Worm (Caenorhabditis elegans) whole organism, midembryonic: ENCODE measurements around the gene oac-2.

ENCODE experiments used
- T22C8.4 ChIP-seq: fragments of 200-800 bp; sonication (Bioruptor generic); IDR thresholded peaks from 2 replicates; pipeline ENCODE4 v1.3.6; 2022; ENCODE audit warnings: missing genetic modification characterization, missing compliant biosample characterization
- cog-1 ChIP-seq: sonication (generic microtip); optimal IDR thresholded peaks from 2 replicates; lab custom pipeline; 2016; ENCODE audit warnings: missing genetic modification characterization, missing compliant biosample characterization
- flt-1 ChIP-seq: fragments of 200-800 bp; sonication (Bioruptor generic); IDR thresholded peaks from 2 replicates; pipeline ENCODE4 v1.3.6; 2022; ENCODE audit warnings: missing genetic modification characterization, missing compliant biosample characterization
- klf-2 ChIP-seq: fragments of 200-800 bp; sonication (Bioruptor generic); conservative IDR thresholded peaks from 2 replicates; pipeline ENCODE4 v1.3.6; 2022; ENCODE audit warnings: missing genetic modification reagents, missing genetic modification characterization, missing compliant biosample characterization
- med-1 ChIP-seq: sonication (generic microtip); optimal IDR thresholded peaks from 2 replicates; lab custom pipeline; 2017; ENCODE audit warnings: missing genetic modification characterization, mild to moderate bottlenecking, missing compliant biosample characterization, antibody characterized with exemption, missing genetic modification reagents; ENCODE audit not compliant: insufficient read depth
- ref-1 ChIP-seq: fragments of 200-800 bp; sonication (Bioruptor generic); conservative IDR thresholded peaks from 2 replicates; pipeline ENCODE4 v1.3.6; 2022; ENCODE audit warnings: missing genetic modification reagents, missing genetic modification characterization, missing compliant biosample characterization
- tab-1 ChIP-seq: fragments of 200-800 bp; sonication (Bioruptor generic); IDR thresholded peaks from 2 replicates; pipeline ENCODE4 v1.3.6; 2022; ENCODE audit warnings: missing genetic modification characterization, missing compliant biosample characterization
- ztf-23 ChIP-seq: fragments of 200-800 bp; sonication (Bioruptor generic); IDR thresholded peaks from 2 replicates; pipeline ENCODE4 v1.3.6; 2022; ENCODE audit warnings: missing genetic modification reagents, missing genetic modification characterization, missing compliant biosample characterization
- ztf-29 ChIP-seq: fragments of 200-800 bp; sonication (Bioruptor generic); IDR thresholded peaks from 2 replicates; pipeline ENCODE4 v1.3.6; 2022; ENCODE audit warnings: missing genetic modification reagents, missing genetic modification characterization, missing compliant biosample characterization

oac-2 gene

DNA sequence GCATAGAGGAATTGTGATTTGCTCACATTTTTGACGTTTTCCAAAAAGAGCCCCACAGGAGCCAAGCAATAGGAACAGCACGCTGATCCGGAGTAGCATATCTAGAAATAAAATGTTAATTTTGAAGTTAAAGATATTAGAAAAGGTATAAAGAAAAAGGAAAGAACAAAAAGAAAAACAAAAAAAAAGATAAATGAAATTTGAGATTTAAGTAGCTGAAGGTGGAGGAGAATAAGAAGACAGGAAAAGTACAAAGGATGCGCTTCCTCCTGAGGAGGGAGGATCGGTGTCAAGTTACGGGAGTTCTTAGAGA lies 30.2 kb downstream of the oac-2 start, which contains the start of gene cfz-2:
TSS of gene cfz-2 (minus strand) at position 101 of the 313 bp plus-strand sequence.
- TF ChIP-seq cog-1 (no peak), T22C8.4 (GFP tag; lab: Robert Waterston, UW) (no peak), ref-1 (GFP tag; lab: Robert Waterston, UW) (no peak), med-1 (GFP tag; lab: Kevin White, UChicago) (no peak), ztf-29 (GFP tag; lab: Robert Waterston, UW) (no peak), klf-2 (GFP tag; lab: Robert Waterston, UW) (no peak), ztf-23 (GFP tag; lab: Robert Waterston, UW) (no peak), tab-1 (GFP tag; lab: Robert Waterston, UW) (no peak), flt-1 (GFP tag; lab: Robert Waterston, UW) (no peak)

DNA sequence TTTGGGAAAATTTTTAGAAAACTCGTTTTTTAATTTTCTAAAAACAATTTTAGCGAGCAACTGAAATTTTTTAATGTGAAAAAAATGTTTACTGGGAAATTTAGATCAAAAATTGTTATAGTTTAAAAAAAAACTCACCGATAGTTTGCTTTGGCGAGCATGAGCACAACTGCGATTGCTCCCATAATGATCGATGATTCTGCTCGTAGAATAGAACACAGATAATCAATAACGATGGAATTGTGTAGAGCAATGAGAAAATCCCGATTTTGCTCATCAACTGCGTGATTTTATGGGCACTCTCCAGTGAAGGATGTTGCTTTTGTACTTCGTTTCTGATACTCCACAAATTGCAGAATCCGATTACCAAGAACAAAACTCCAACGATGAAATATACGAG lies 32.3 kb downstream of the oac-2 start:
- TF ChIP-seq T22C8.4 (GFP tag; lab: Robert Waterston, UW), result no peak
- TF ChIP-seq flt-1 (GFP tag; lab: Robert Waterston, UW), result no peak
- TF ChIP-seq ref-1 (GFP tag; lab: Robert Waterston, UW), result no peak
- no peak for TF ChIP-seq ztf-29 (GFP tag; lab: Robert Waterston, UW)
- TF ChIP-seq med-1 (GFP tag; lab: Kevin White, UChicago), result no peak
- no peak for TF ChIP-seq klf-2 (GFP tag; lab: Robert Waterston, UW)
- TF ChIP-seq ztf-23 (GFP tag; lab: Robert Waterston, UW), result no peak
- TF ChIP-seq cog-1, result no peak
- TF ChIP-seq tab-1 (GFP tag; lab: Robert Waterston, UW), result no peak

DNA sequence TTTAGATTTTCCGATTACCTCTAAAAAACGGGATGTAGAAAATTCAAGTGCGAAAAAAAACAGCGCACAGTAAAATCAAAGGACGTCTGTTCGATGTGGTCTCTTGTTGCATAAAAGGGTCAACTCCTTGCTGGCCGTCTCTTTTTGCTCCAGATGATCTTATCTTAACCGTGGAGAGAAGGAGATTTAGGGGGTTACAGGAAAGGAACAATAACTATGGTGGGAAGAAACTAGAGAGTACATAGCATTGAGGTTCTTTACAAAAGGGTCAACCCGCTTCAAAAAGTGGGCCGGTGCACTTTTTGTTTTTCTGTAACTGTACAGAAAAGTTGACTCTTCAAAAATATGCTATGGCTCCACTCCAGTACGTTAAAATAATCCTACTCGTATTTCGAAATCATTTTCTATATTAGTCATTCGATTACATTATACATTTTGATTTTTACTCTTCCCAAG lies 43.4 kb downstream of the oac-2 start, which contains the start of the genes T20D4.19 and srj-9:
TSS of gene T20D4.19 (minus strand) at position 101 of the 456 bp plus-strand sequence.
TSS of gene srj-9 (plus strand) at position 406 of the 456 bp plus-strand sequence.
- no peak for TF ChIP-seq ref-1 (GFP tag; lab: Robert Waterston, UW)
- TF ChIP-seq cog-1, result no peak
- no peak for TF ChIP-seq tab-1 (GFP tag; lab: Robert Waterston, UW)
- no peak for TF ChIP-seq ztf-29 (GFP tag; lab: Robert Waterston, UW)
- TF ChIP-seq med-1 (GFP tag; lab: Kevin White, UChicago), result no peak
- TF ChIP-seq T22C8.4 (GFP tag; lab: Robert Waterston, UW), result no peak
- no peak for TF ChIP-seq ztf-23 (GFP tag; lab: Robert Waterston, UW)
- no peak for TF ChIP-seq flt-1 (GFP tag; lab: Robert Waterston, UW)
- TF ChIP-seq klf-2 (GFP tag; lab: Robert Waterston, UW), result no peak

DNA sequence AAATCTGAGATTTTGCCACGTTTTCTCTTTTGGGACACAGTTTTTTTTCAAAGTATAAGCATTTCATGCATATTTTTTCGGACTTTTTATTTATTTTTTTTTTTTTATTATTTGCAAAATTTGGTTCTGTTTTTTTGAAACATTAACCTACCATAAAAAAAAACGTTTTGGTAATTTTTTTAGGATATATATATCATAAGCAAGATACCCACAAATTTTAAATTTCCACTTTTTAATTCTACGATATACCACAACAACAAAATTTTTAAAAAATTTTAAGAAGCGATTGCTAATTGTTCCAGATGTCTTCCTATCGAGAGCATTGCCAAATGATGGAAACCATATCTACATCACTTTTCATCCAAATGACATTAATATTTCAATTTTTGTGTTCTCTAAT lies 46.2 kb downstream of the oac-2 start, which contains the start of gene srab-20:
TSS of gene srab-20 (plus strand) at position 301 of the 400 bp plus-strand sequence.
- TF ChIP-seq med-1 (GFP tag; lab: Kevin White, UChicago), result no peak
- TF ChIP-seq ztf-29 (GFP tag; lab: Robert Waterston, UW), result no peak
- no peak for TF ChIP-seq tab-1 (GFP tag; lab: Robert Waterston, UW)
- TF ChIP-seq klf-2 (GFP tag; lab: Robert Waterston, UW), result no peak
- no peak for TF ChIP-seq ref-1 (GFP tag; lab: Robert Waterston, UW)
- no peak for TF ChIP-seq flt-1 (GFP tag; lab: Robert Waterston, UW)
- no peak for TF ChIP-seq cog-1

DNA sequence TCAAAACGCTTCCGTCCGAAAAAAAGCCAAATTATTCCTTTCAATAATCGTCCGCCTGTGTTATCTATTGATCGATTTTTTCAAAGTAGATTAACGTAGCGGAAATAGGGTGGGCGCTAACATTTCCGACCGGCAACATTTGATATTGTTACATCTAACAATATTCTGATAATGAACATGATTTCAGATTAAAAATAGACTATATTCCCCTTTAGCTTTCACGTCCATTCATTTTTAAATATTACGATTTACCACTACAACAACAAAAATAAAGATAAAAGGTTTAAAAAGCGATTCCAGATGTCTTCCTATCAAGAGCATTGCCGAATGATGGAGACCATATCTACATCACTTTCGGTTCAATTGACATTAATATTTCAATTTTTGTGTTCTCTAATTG lies 48.8 kb downstream of the oac-2 start, which contains the start of gene srab-22:
TSS of gene srab-22 (plus strand) at position 301 of the 400 bp plus-strand sequence.
- TF ChIP-seq ztf-23 (GFP tag; lab: Robert Waterston, UW) (no peak), ztf-29 (GFP tag; lab: Robert Waterston, UW) (no peak), tab-1 (GFP tag; lab: Robert Waterston, UW) (no peak), flt-1 (GFP tag; lab: Robert Waterston, UW) (no peak), med-1 (GFP tag; lab: Kevin White, UChicago) (no peak), cog-1 (no peak), T22C8.4 (GFP tag; lab: Robert Waterston, UW) (no peak)

DNA sequence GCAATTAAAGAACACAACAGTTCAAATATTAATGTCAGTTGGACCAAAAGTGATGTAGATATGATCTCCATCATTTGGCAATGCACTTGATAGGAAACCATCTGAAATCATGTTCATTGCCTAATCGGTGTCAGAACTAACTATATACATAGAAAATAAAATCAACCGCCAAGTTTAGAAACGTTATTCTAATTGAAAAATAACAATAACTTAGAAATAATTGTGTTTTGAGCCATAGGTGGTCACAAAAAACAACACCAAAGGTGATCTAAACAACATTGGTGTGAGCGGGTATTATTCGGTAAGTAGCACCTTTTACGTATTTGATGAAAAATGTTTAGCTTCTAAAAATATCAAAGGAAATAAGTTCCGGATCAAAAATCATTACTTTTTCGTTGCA lies 50.6 kb downstream of the oac-2 start, which contains the start of gene srab-21:
TSS of gene srab-21 (minus strand) at position 101 of the 400 bp plus-strand sequence.
- TF ChIP-seq ztf-23 (GFP tag; lab: Robert Waterston, UW) (no peak), T22C8.4 (GFP tag; lab: Robert Waterston, UW) (no peak), cog-1 (no peak), tab-1 (GFP tag; lab: Robert Waterston, UW) (no peak), klf-2 (GFP tag; lab: Robert Waterston, UW) (no peak), ref-1 (GFP tag; lab: Robert Waterston, UW) (no peak), ztf-29 (GFP tag; lab: Robert Waterston, UW) (no peak), med-1 (GFP tag; lab: Kevin White, UChicago) (no peak)
